Fruit fly (Drosophila melanogaster) whole organism, embryonic: ENCODE measurements around the gene CG32040.

ENCODE experiments used
- CG10431 ChIP-seq: fragments of 200-800 bp; sonication (Bioruptor generic); optimal IDR thresholded peaks from 3 replicates; lab custom pipeline; 2018; ENCODE audit warnings: missing biosample characterization, mild to moderate bottlenecking, missing genetic modification characterization
- CG11247 ChIP-seq: fragments of 200-800 bp; sonication (Bioruptor generic); IDR thresholded peaks from 2 replicates; pipeline ENCODE4 v1.3.6; 2022; ENCODE audit warnings: missing biosample characterization, missing genetic modification characterization
- CG12659 ChIP-seq: fragments of 200-800 bp; sonication (Bioruptor generic); optimal IDR thresholded peaks from 3 replicates; lab custom pipeline; 2017; ENCODE audit warnings: mild to moderate bottlenecking, missing biosample characterization, missing genetic modification reagents, missing genetic modification characterization
- CG13287 ChIP-seq: fragments of 200-800 bp; sonication (Bioruptor generic); IDR thresholded peaks from 2 replicates; pipeline ENCODE4 v1.3.6; 2022; ENCODE audit warnings: missing biosample characterization, missing genetic modification characterization; ENCODE audit not compliant: partially characterized antibody
- CG14441 ChIP-seq: fragments of 200-800 bp; sonication (Bioruptor generic); IDR thresholded peaks from 2 replicates; pipeline ENCODE4 v1.3.6; 2022; ENCODE audit warnings: missing biosample characterization, missing genetic modification characterization
- CG15073 ChIP-seq: fragments of 200-800 bp; sonication (Bioruptor generic); optimal IDR thresholded peaks from 2 replicates; lab custom pipeline; 2016; ENCODE audit warnings: missing biosample characterization, missing genetic modification characterization
- CG1529 ChIP-seq: fragments of 200-800 bp; sonication (Bioruptor generic); optimal IDR thresholded peaks from 3 replicates; lab custom pipeline; 2018; ENCODE audit warnings: missing biosample characterization, missing genetic modification characterization
- CG15601 ChIP-seq: fragments of 200-800 bp; sonication (Bioruptor generic); optimal IDR thresholded peaks from 3 replicates; lab custom pipeline; 2019; ENCODE audit warnings: missing biosample characterization, mild to moderate bottlenecking, missing genetic modification characterization, moderate library complexity
- CG17359 ChIP-seq: fragments of 200-800 bp; sonication (Bioruptor generic); optimal IDR thresholded peaks from 3 replicates; lab custom pipeline; 2018; ENCODE audit warnings: missing biosample characterization, mild to moderate bottlenecking, missing genetic modification characterization, moderate library complexity
- CG17802 ChIP-seq: fragments of 200-800 bp; sonication (Bioruptor generic); optimal IDR thresholded peaks from 2 replicates; lab custom pipeline; 2018; ENCODE audit warnings: missing biosample characterization, mild to moderate bottlenecking, missing genetic modification characterization, moderate library complexity
- CG1792 ChIP-seq: fragments of 200-800 bp; sonication (Bioruptor generic); optimal IDR thresholded peaks from 2 replicates; lab custom pipeline; 2016; ENCODE audit warnings: missing biosample characterization, missing genetic modification characterization
- CG2199 ChIP-seq: fragments of 200-800 bp; sonication (Bioruptor generic); IDR thresholded peaks from 3 replicates; pipeline ENCODE4 v1.3.6; 2022; ENCODE audit warnings: missing biosample characterization, missing genetic modification characterization
- CG3407 ChIP-seq: fragments of 200-800 bp; sonication (Bioruptor generic); optimal IDR thresholded peaks from 2 replicates; lab custom pipeline; 2018; ENCODE audit warnings: missing biosample characterization, mild to moderate bottlenecking, missing genetic modification characterization
- CG34224 ChIP-seq: fragments of 200-800 bp; sonication (Bioruptor generic); IDR thresholded peaks from 3 replicates; pipeline ENCODE4 v1.3.6; 2022; ENCODE audit warnings: missing biosample characterization, missing genetic modification characterization; ENCODE audit not compliant: partially characterized antibody
- CG4282 ChIP-seq: fragments of 200-800 bp; sonication (Bioruptor generic); optimal IDR thresholded peaks from 2 replicates; lab custom pipeline; 2016; ENCODE audit warnings: missing biosample characterization, missing genetic modification characterization
- CG4854 ChIP-seq: fragments of 200-800 bp; sonication (Bioruptor generic); optimal IDR thresholded peaks from 2 replicates; lab custom pipeline; 2016; ENCODE audit warnings: missing biosample characterization, missing genetic modification characterization, inconsistent platforms
- CG6683 ChIP-seq: fragments of 200-800 bp; sonication (Bioruptor generic); optimal IDR thresholded peaks from 2 replicates; lab custom pipeline; 2017; ENCODE audit warnings: missing biosample characterization, mild to moderate bottlenecking, missing genetic modification characterization, missing genetic modification reagents
- CG7357 ChIP-seq: fragments of 200-800 bp; sonication (Bioruptor generic); IDR thresholded peaks from 3 replicates; pipeline ENCODE4 v1.3.6; 2022; ENCODE audit warnings: missing biosample characterization, missing genetic modification characterization
- CG7372 ChIP-seq: fragments of 200-800 bp; sonication (Bioruptor generic); IDR thresholded peaks from 2 replicates; pipeline ENCODE4 v1.3.6; 2022; ENCODE audit warnings: missing biosample characterization, missing genetic modification characterization
- CG7556 ChIP-seq: fragments of 200-800 bp; sonication (Bioruptor generic); optimal IDR thresholded peaks from 2 replicates; lab custom pipeline; 2017; ENCODE audit warnings: missing biosample characterization, mild to moderate bottlenecking, missing genetic modification characterization
- CG8359 ChIP-seq: fragments of 200-800 bp; sonication (Bioruptor generic); optimal IDR thresholded peaks from 2 replicates; lab custom pipeline; 2017; ENCODE audit warnings: missing biosample characterization, mild to moderate bottlenecking, missing genetic modification characterization, borderline replicate concordance
- CoRest ChIP-seq: fragments of 200-800 bp; sonication (Bioruptor generic); optimal IDR thresholded peaks from 3 replicates; lab custom pipeline; 2018; ENCODE audit warnings: missing biosample characterization, mild to moderate bottlenecking, missing genetic modification characterization, moderate library complexity
- Dbx ChIP-seq: fragments of 200-800 bp; sonication (Bioruptor generic); IDR thresholded peaks from 3 replicates; pipeline ENCODE4 v1.3.6; 2022; ENCODE audit warnings: missing biosample characterization, missing genetic modification characterization
- E2f2 ChIP-seq: fragments of 200-800 bp; sonication (Bioruptor generic); IDR thresholded peaks from 2 replicates; pipeline ENCODE4 v1.3.6; 2022; ENCODE audit warnings: missing biosample characterization, missing genetic modification characterization
- Eip74EF ChIP-seq, 2 experiments: fragments of 200-800 bp in 1 of 2; fragments of >200 bp in 1 of 2; sonication (Bioruptor generic) in 1 of 2; optimal IDR thresholded peaks; 2 replicates each; lab custom pipeline; 2017 to 2019; ENCODE audit warnings: missing biosample characterization in 2 of 2, missing genetic modification characterization in 2 of 2, mild to moderate bottlenecking in 1 of 2, moderate library complexity in 1 of 2
- Hey ChIP-seq: fragments of 200-800 bp; sonication (Bioruptor generic); optimal IDR thresholded peaks from 3 replicates; lab custom pipeline; 2018; ENCODE audit warnings: missing biosample characterization, mild to moderate bottlenecking, missing genetic modification characterization
- HmgZ ChIP-seq: fragments of 200-800 bp; sonication (Bioruptor generic); optimal IDR thresholded peaks from 2 replicates; lab custom pipeline; 2018; ENCODE audit warnings: missing biosample characterization, mild to moderate bottlenecking, missing genetic modification characterization
- Meics ChIP-seq: fragments of 200-800 bp; sonication (Bioruptor generic); optimal IDR thresholded peaks from 2 replicates; lab custom pipeline; 2017; ENCODE audit warnings: missing biosample characterization, mild to moderate bottlenecking, missing genetic modification characterization
- Sry-β ChIP-seq: fragments of 200-800 bp; sonication (Bioruptor generic); optimal IDR thresholded peaks from 2 replicates; lab custom pipeline; 2018; ENCODE audit warnings: missing biosample characterization, mild to moderate bottlenecking, missing genetic modification characterization, moderate library complexity
- Sry-δ ChIP-seq: fragments of 200-800 bp; sonication (Bioruptor generic); optimal IDR thresholded peaks from 2 replicates; lab custom pipeline; 2016; ENCODE audit warnings: missing biosample characterization, missing genetic modification characterization
- YL-1 ChIP-seq: fragments of 200-800 bp; sonication (Bioruptor generic); optimal IDR thresholded peaks from 3 replicates; lab custom pipeline; 2017; ENCODE audit warnings: missing biosample characterization, mild to moderate bottlenecking, missing genetic modification characterization
- ab ChIP-seq: fragments of 200-800 bp; sonication (Bioruptor generic); optimal IDR thresholded peaks from 2 replicates; lab custom pipeline; 2016; ENCODE audit warnings: missing biosample characterization, missing genetic modification characterization
- ase ChIP-seq: fragments of 200-800 bp; sonication (Bioruptor generic); IDR thresholded peaks from 3 replicates; pipeline ENCODE4 v1.3.6; 2022; ENCODE audit warnings: missing biosample characterization, missing genetic modification characterization
- bigmax ChIP-seq: fragments of 200-800 bp; sonication (Bioruptor generic); optimal IDR thresholded peaks from 2 replicates; lab custom pipeline; 2018; ENCODE audit warnings: missing biosample characterization, mild to moderate bottlenecking, missing genetic modification characterization
- bowl ChIP-seq: fragments of 200-800 bp; sonication (Bioruptor generic); IDR thresholded peaks from 2 replicates; pipeline ENCODE4 v1.3.6; 2022; ENCODE audit warnings: missing biosample characterization, missing genetic modification characterization
- dimm ChIP-seq: fragments of 200-800 bp; sonication (Bioruptor generic); IDR thresholded peaks from 2 replicates; pipeline ENCODE4 v1.3.6; 2022; ENCODE audit warnings: missing biosample characterization, missing genetic modification characterization
- dmrt11E ChIP-seq: fragments of 200-800 bp; sonication (Bioruptor generic); optimal IDR thresholded peaks from 3 replicates; lab custom pipeline; 2018; ENCODE audit warnings: missing biosample characterization, mild to moderate bottlenecking, missing genetic modification characterization, moderate library complexity
- gsb-n ChIP-seq: fragments of 200-800 bp; sonication (Bioruptor generic); optimal IDR thresholded peaks from 3 replicates; lab custom pipeline; 2018; ENCODE audit warnings: missing biosample characterization, mild to moderate bottlenecking, missing genetic modification characterization
- hbn ChIP-seq: fragments of 200-800 bp; sonication (Bioruptor generic); IDR thresholded peaks from 2 replicates; pipeline ENCODE4 v1.3.6; 2022; ENCODE audit warnings: missing biosample characterization, missing genetic modification characterization; ENCODE audit not compliant: partially characterized antibody
- kni ChIP-seq: fragments of 200-800 bp; sonication (Bioruptor generic); optimal IDR thresholded peaks from 3 replicates; lab custom pipeline; 2017; ENCODE audit warnings: mild to moderate bottlenecking, missing biosample characterization, missing genetic modification reagents, missing genetic modification characterization
- maf-S ChIP-seq: fragments of 200-800 bp; sonication (Bioruptor generic); optimal IDR thresholded peaks from 2 replicates; lab custom pipeline; 2016; ENCODE audit warnings: missing biosample characterization, missing genetic modification characterization
- nom ChIP-seq: fragments of 200-800 bp; sonication (Bioruptor generic); optimal IDR thresholded peaks from 2 replicates; lab custom pipeline; 2017; ENCODE audit warnings: missing biosample characterization, missing genetic modification characterization, mild to moderate bottlenecking, moderate library complexity, missing genetic modification reagents
- p53 ChIP-seq: fragments of 200-800 bp; sonication (Bioruptor generic); optimal IDR thresholded peaks from 2 replicates; lab custom pipeline; 2016; ENCODE audit warnings: missing biosample characterization, missing genetic modification characterization
- peb ChIP-seq: fragments of 200-800 bp; sonication (Bioruptor generic); IDR thresholded peaks from 2 replicates; pipeline ENCODE4 v1.3.6; 2022; ENCODE audit warnings: missing biosample characterization, missing genetic modification characterization
- run ChIP-seq: fragments of 200-800 bp; sonication (Bioruptor generic); optimal IDR thresholded peaks from 3 replicates; lab custom pipeline; 2018; ENCODE audit warnings: missing biosample characterization, mild to moderate bottlenecking, missing genetic modification characterization
- sna ChIP-seq: fragments of 200-800 bp; sonication (Bioruptor generic); IDR thresholded peaks from 2 replicates; pipeline ENCODE4 v1.3.6; 2022; ENCODE audit warnings: missing biosample characterization, missing genetic modification characterization; ENCODE audit not compliant: partially characterized antibody
- vnd ChIP-seq: fragments of 200-800 bp; sonication (Bioruptor generic); IDR thresholded peaks from 3 replicates; pipeline ENCODE4 v1.3.6; 2022; ENCODE audit warnings: missing biosample characterization, missing genetic modification characterization; ENCODE audit not compliant: partially characterized antibody
- yki ChIP-seq: fragments of >200 bp; optimal IDR thresholded peaks from 3 replicates; lab custom pipeline; 2018
- zfh2 ChIP-seq: fragments of 200-800 bp; sonication (Bioruptor generic); optimal IDR thresholded peaks from 2 replicates; lab custom pipeline; 2016; ENCODE audit warnings: missing biosample characterization, missing genetic modification characterization

CG32040 gene

dm6 chr3L:9357830-9358712 is 4.2 kb downstream of the CG32040 start (continued):
- TF ChIP-seq peb (GFP tag; lab: Robert Waterston, UW): no peak
- no peak for TF ChIP-seq CG17359
- no peak for TF ChIP-seq CG2199 (GFP tag; lab: Robert Waterston, UW)
- TF ChIP-seq run (tag; lab: Kevin White, UChicago): no peak
- no peak for TF ChIP-seq CG4854
- TF ChIP-seq Eip74EF (GFP tag; optimal IDR thresholded peaks at IDR 0.05; lab: Kevin White, UChicago): no peak
- peak; percentile 74 for TF ChIP-seq Hey (tag; lab: Kevin White, UChicago)
- no peak for TF ChIP-seq bowl (GFP tag; lab: Robert Waterston, UW)
- TF ChIP-seq hbn (GFP tag; lab: Robert Waterston, UW): no peak
- TF ChIP-seq bigmax: no peak
- TF ChIP-seq CG15601: no peak
- no peak for TF ChIP-seq CoRest
- no peak for TF ChIP-seq Sry-β (GFP tag; lab: Kevin White, UChicago)
- TF ChIP-seq Dbx (GFP tag; lab: Robert Waterston, UW): no peak
- TF ChIP-seq CG7556 (GFP tag; lab: Kevin White, UChicago): no peak
- TF ChIP-seq CG4282: no peak
- TF ChIP-seq CG1792 (GFP tag; lab: Kevin White, UChicago): no peak
- no peak for TF ChIP-seq CG1529
- no peak for TF ChIP-seq CG11247 (GFP tag; lab: Robert Waterston, UW)
- TF ChIP-seq CG34224: no peak
- no peak for TF ChIP-seq kni (GFP tag; lab: Kevin White, UChicago)
- TF ChIP-seq YL-1 (GFP tag; lab: Kevin White, UChicago): no peak
- no peak for TF ChIP-seq CG12659
- no peak for TF ChIP-seq CG3407
- no peak for TF ChIP-seq yki (lab: Kevin White, UChicago)
- TF ChIP-seq gsb-n: no peak
- TF ChIP-seq vnd (GFP tag; lab: Robert Waterston, UW): no peak
- no peak for TF ChIP-seq CG17802
- TF ChIP-seq nom (GFP tag; lab: Kevin White, UChicago): peak; percentile 69
- no peak for TF ChIP-seq CG7372
- no peak for TF ChIP-seq Meics (GFP tag; lab: Kevin White, UChicago)
- no peak for TF ChIP-seq CG14441 (GFP tag; lab: Robert Waterston, UW)
- no peak for TF ChIP-seq CG10431 (GFP tag; lab: Kevin White, UChicago)
- no peak for TF ChIP-seq CG8359 (GFP tag; lab: Kevin White, UChicago)
- TF ChIP-seq dmrt11E (tag; lab: Kevin White, UChicago): no peak
- TF ChIP-seq zfh2 (GFP tag; lab: Kevin White, UChicago): no peak
- TF ChIP-seq HmgZ (tag; lab: Kevin White, UChicago): peak; percentile 15
- no peak for TF ChIP-seq E2f2 (GFP tag; lab: Robert Waterston, UW)
- TF ChIP-seq CG7357 (GFP tag; lab: Robert Waterston, UW): no peak
- TF ChIP-seq sna (GFP tag; lab: Robert Waterston, UW): no peak
- no peak for TF ChIP-seq maf-S (GFP tag; lab: Kevin White, UChicago)
- no peak for TF ChIP-seq CG6683
- TF ChIP-seq Sry-δ (GFP tag; lab: Kevin White, UChicago): no peak
- no peak for TF ChIP-seq dimm (GFP tag; lab: Robert Waterston, UW)
- no peak for TF ChIP-seq ab (GFP tag; lab: Kevin White, UChicago)
- no peak for TF ChIP-seq p53 (GFP tag; lab: Kevin White, UChicago)
- TF ChIP-seq CG13287: no peak
- TF ChIP-seq CG15073 (GFP tag; lab: Kevin White, UChicago): no peak
- no peak for TF ChIP-seq ase (GFP tag; lab: Robert Waterston, UW)
